Worm (Caenorhabditis elegans): ENCODE results near the gene sup-26.

ce11 chrIII:4320113-4320512 lies 40.1 kb upstream of the sup-26 start, which contains the start of gene H38K22.6:
- TF ChIP-seq odd-2 (tag; optimal IDR thresholded peaks at IDR 0.05), result no peak
- no peak for TF ChIP-seq ama-1 (optimal IDR thresholded peaks at IDR 0.05)
- no peak for TF ChIP-seq elt-2 (tag; optimal IDR thresholded peaks at IDR 0.05)
- no peak for TF ChIP-seq F13H6.1 (tag; optimal IDR thresholded peaks at IDR 0.05)
- no peak for TF ChIP-seq dmd-4 (tag; optimal IDR thresholded peaks at IDR 0.05; ENCODE audit: borderline replicate concordance)
- no peak for TF ChIP-seq nhr-11 (tag; optimal IDR thresholded peaks at IDR 0.05)

Data from whole organism, late embryonic.